Worm (Caenorhabditis elegans) whole organism, L1 larva: ENCODE results near the gene Y43C5A.4.

Experiments used
- C04F5.9 ChIP-seq: sonication (generic microtip); optimal IDR thresholded peaks from 2 replicates; lab custom pipeline; 2016; ENCODE audit warnings: missing genetic modification characterization, missing compliant biosample characterization
- F16B12.6 ChIP-seq: fragments of 150-350 bp; optimal IDR thresholded peaks from 2 replicates; lab custom pipeline; 2014; ENCODE audit warnings: missing biosample characterization, missing genetic modification characterization
- aha-1 ChIP-seq: fragments of 150-350 bp; optimal IDR thresholded peaks from 2 replicates; lab custom pipeline; 2014; ENCODE audit warnings: missing biosample characterization, missing genetic modification characterization
- alr-1 ChIP-seq: fragments of 200-800 bp; sonication (Bioruptor generic); optimal IDR thresholded peaks from 2 replicates; lab custom pipeline; 2018; ENCODE audit warnings: borderline replicate concordance, mild to moderate bottlenecking, missing genetic modification characterization, missing compliant biosample characterization
- aly-2 ChIP-seq: fragments of 150-350 bp; optimal IDR thresholded peaks from 2 replicates; lab custom pipeline; 2014; ENCODE audit warnings: missing biosample characterization, missing genetic modification characterization
- ama-1 ChIP-seq: fragments of 150-350 bp; optimal IDR thresholded peaks from 2 replicates; lab custom pipeline; 2014
- ceh-82 ChIP-seq, 3 experiments: fragments of 150-350 bp in 1 of 3; sonication (generic microtip) in 2 of 3; optimal IDR thresholded peaks; 2 replicates each; lab custom pipeline; 2014 to 2017; ENCODE audit warnings: missing biosample characterization in 3 of 3, missing genetic modification characterization in 3 of 3
- ceh-90 ChIP-seq: sonication (generic microtip); optimal IDR thresholded peaks from 2 replicates; lab custom pipeline; 2016; ENCODE audit warnings: missing genetic modification characterization, missing compliant biosample characterization
- dpl-1 ChIP-seq, 3 experiments: fragments of 150-350 bp in 2 of 3; sonication (generic microtip) in 1 of 3; optimal IDR thresholded peaks; 2 replicates each; lab custom pipeline; 2014 to 2017; ENCODE audit warnings: missing biosample characterization in 3 of 3, missing genetic modification characterization in 3 of 3, missing genetic modification reagents in 3 of 3
- dsc-1 ChIP-seq: sonication (generic microtip); optimal IDR thresholded peaks from 2 replicates; lab custom pipeline; 2016; ENCODE audit warnings: mild to moderate bottlenecking, missing genetic modification characterization, missing compliant biosample characterization
- efl-1 ChIP-seq, 4 experiments: fragments of 150-350 bp; optimal IDR thresholded peaks in 3 of 4; peaks in 1 of 4; 1 replicate in 1 of 4; 2 replicates in 3 of 4; lab custom pipeline; 2014; ENCODE audit warnings: missing biosample characterization in 2 of 4, missing genetic modification characterization in 2 of 4, missing genetic modification reagents in 2 of 4
- efl-3 ChIP-seq: fragments of 200-800 bp; sonication (Bioruptor generic); optimal IDR thresholded peaks from 2 replicates; lab custom pipeline; 2018; ENCODE audit warnings: mild to moderate bottlenecking, missing genetic modification characterization, missing compliant biosample characterization
- egl-27 ChIP-seq, 2 experiments: fragments of 150-350 bp in 1 of 2; sonication (generic microtip); optimal IDR thresholded peaks; 3 replicates each; lab custom pipeline; 2017 to 2018; ENCODE audit warnings: missing biosample characterization in 2 of 2, missing genetic modification characterization in 2 of 2, missing genetic modification reagents in 2 of 2
- elt-2 ChIP-seq: sonication (generic microtip); optimal IDR thresholded peaks from 2 replicates; lab custom pipeline; 2016; ENCODE audit warnings: missing genetic modification characterization, mild to moderate bottlenecking, inconsistent platforms, missing compliant biosample characterization, missing genetic modification reagents
- elt-3 ChIP-seq, 6 experiments: fragments of 150-350 bp in 1 of 6; sonication (generic microtip); optimal IDR thresholded peaks; 2 replicates each; lab custom pipeline; 2017 to 2018; ENCODE audit warnings: missing biosample characterization in 6 of 6, missing genetic modification characterization in 6 of 6, inconsistent platforms in 1 of 6
- fkh-10 ChIP-seq: sonication (generic microtip); optimal IDR thresholded peaks from 2 replicates; lab custom pipeline; 2017; ENCODE audit warnings: missing biosample characterization, missing genetic modification reagents, missing genetic modification characterization
- fos-1 ChIP-seq: fragments of 150-350 bp; optimal IDR thresholded peaks from 2 replicates; lab custom pipeline; 2014; ENCODE audit warnings: missing biosample characterization, missing genetic modification characterization
- grh-1 ChIP-seq: fragments of 200-800 bp; sonication (Bioruptor generic); IDR thresholded peaks from 2 replicates; pipeline ENCODE4 v1.3.6; 2022; ENCODE audit warnings: missing genetic modification reagents, missing genetic modification characterization, missing compliant biosample characterization
- hlh-17 ChIP-seq: fragments of 200-800 bp; sonication (Bioruptor generic); optimal IDR thresholded peaks from 2 replicates; lab custom pipeline; 2018; ENCODE audit warnings: missing genetic modification characterization, mild to moderate bottlenecking, missing compliant biosample characterization, moderate library complexity, borderline replicate concordance
- irx-1 ChIP-seq: sonication (generic microtip); optimal IDR thresholded peaks from 2 replicates; lab custom pipeline; 2016; ENCODE audit warnings: missing genetic modification characterization, missing compliant biosample characterization
- lin-14 ChIP-seq: fragments of 200-800 bp; sonication (Bioruptor generic); optimal IDR thresholded peaks from 2 replicates; lab custom pipeline; 2018; ENCODE audit warnings: mild to moderate bottlenecking, missing genetic modification characterization, moderate library complexity, missing compliant biosample characterization
- lin-35 ChIP-seq, 2 experiments: fragments of 150-350 bp; optimal IDR thresholded peaks; 2 replicates each; lab custom pipeline; 2014; ENCODE audit warnings: missing biosample characterization in 2 of 2, missing genetic modification characterization in 2 of 2, missing genetic modification reagents in 2 of 2
- lir-3 ChIP-seq: sonication (generic microtip); optimal IDR thresholded peaks from 2 replicates; lab custom pipeline; 2016; ENCODE audit warnings: mild to moderate bottlenecking, missing genetic modification characterization, moderate library complexity, missing compliant biosample characterization; ENCODE audit not compliant: poor library complexity
- lsy-2 ChIP-seq, 2 experiments: fragments of 150-350 bp; optimal IDR thresholded peaks; 2 replicates each; lab custom pipeline; 2014; ENCODE audit warnings: missing biosample characterization in 2 of 2, missing genetic modification characterization in 2 of 2
- mdl-1 ChIP-seq, 2 experiments: fragments of 150-350 bp; optimal IDR thresholded peaks; 2 replicates each; lab custom pipeline; 2014 to 2017; ENCODE audit warnings: missing biosample characterization in 2 of 2, missing genetic modification characterization in 2 of 2, inconsistent platforms in 1 of 2
- mep-1 ChIP-seq: fragments of 150-350 bp; optimal IDR thresholded peaks from 2 replicates; lab custom pipeline; 2014; ENCODE audit warnings: missing biosample characterization, missing genetic modification characterization
- nhr-11 ChIP-seq: fragments of 150-350 bp; optimal IDR thresholded peaks from 2 replicates; lab custom pipeline; 2014; ENCODE audit warnings: missing biosample characterization, missing genetic modification characterization
- nhr-12 ChIP-seq: sonication (generic microtip); optimal IDR thresholded peaks from 2 replicates; lab custom pipeline; 2017; ENCODE audit warnings: missing biosample characterization, missing genetic modification characterization
- nhr-19 ChIP-seq: fragments of 200-800 bp; sonication (Bioruptor generic); conservative IDR thresholded peaks from 2 replicates; pipeline ENCODE4 v1.3.6; 2022; ENCODE audit warnings: missing genetic modification characterization, missing compliant biosample characterization
- nhr-20 ChIP-seq: sonication (generic microtip); optimal IDR thresholded peaks from 2 replicates; lab custom pipeline; 2016; ENCODE audit warnings: mild to moderate bottlenecking, missing genetic modification characterization, missing compliant biosample characterization
- nhr-237 ChIP-seq: fragments of 150-350 bp; optimal IDR thresholded peaks from 2 replicates; lab custom pipeline; 2014; ENCODE audit warnings: missing biosample characterization, missing genetic modification characterization
- nhr-28 ChIP-seq: fragments of 150-350 bp; optimal IDR thresholded peaks from 2 replicates; lab custom pipeline; 2014; ENCODE audit warnings: missing biosample characterization, missing genetic modification characterization
- nhr-47 ChIP-seq: sonication (generic microtip); optimal IDR thresholded peaks from 2 replicates; lab custom pipeline; 2016; ENCODE audit warnings: mild to moderate bottlenecking, missing genetic modification characterization, moderate library complexity, missing compliant biosample characterization
- nhr-71 ChIP-seq: sonication (generic microtip); optimal IDR thresholded peaks from 2 replicates; lab custom pipeline; 2016; ENCODE audit warnings: mild to moderate bottlenecking, missing genetic modification characterization, moderate library complexity, missing compliant biosample characterization
- nhr-84 ChIP-seq: sonication (generic microtip); optimal IDR thresholded peaks from 2 replicates; lab custom pipeline; 2017; ENCODE audit warnings: missing biosample characterization, missing genetic modification characterization
- nhr-85 ChIP-seq: sonication (generic microtip); peaks from one replicate; lab custom pipeline; 2016; ENCODE audit warnings: missing genetic modification characterization, inconsistent platforms, missing compliant biosample characterization
- pag-3 ChIP-seq: sonication (generic microtip); optimal IDR thresholded peaks from 2 replicates; lab custom pipeline; 2017; ENCODE audit warnings: missing genetic modification characterization, mild to moderate bottlenecking, missing compliant biosample characterization, antibody characterized with exemption, borderline replicate concordance; ENCODE audit not compliant: insufficient read depth
- pqm-1 ChIP-seq: sonication (generic microtip); optimal IDR thresholded peaks from 3 replicates; lab custom pipeline; 2017; ENCODE audit warnings: missing biosample characterization, missing genetic modification characterization
- rnt-1 ChIP-seq: sonication (generic microtip); optimal IDR thresholded peaks from 2 replicates; lab custom pipeline; 2016; ENCODE audit warnings: mild to moderate bottlenecking, missing genetic modification characterization, moderate library complexity, missing compliant biosample characterization
- skn-1 ChIP-seq: fragments of 150-350 bp; optimal IDR thresholded peaks from 2 replicates; lab custom pipeline; 2014; ENCODE audit warnings: missing biosample characterization, missing genetic modification characterization
- snu-23 ChIP-seq: sonication (generic microtip); optimal IDR thresholded peaks from 2 replicates; lab custom pipeline; 2016; ENCODE audit warnings: missing genetic modification characterization, missing compliant biosample characterization
- sptf-1 ChIP-seq: fragments of 150-350 bp; optimal IDR thresholded peaks from 2 replicates; lab custom pipeline; 2014; ENCODE audit warnings: missing biosample characterization, missing genetic modification characterization
- tbx-2 ChIP-seq: sonication (generic microtip); optimal IDR thresholded peaks from 2 replicates; lab custom pipeline; 2016; ENCODE audit warnings: missing genetic modification characterization, missing compliant biosample characterization
- tlp-1 ChIP-seq: fragments of 150-350 bp; optimal IDR thresholded peaks from 2 replicates; lab custom pipeline; 2014; ENCODE audit warnings: missing biosample characterization, missing genetic modification characterization
- xbp-1 ChIP-seq: sonication (generic microtip); optimal IDR thresholded peaks from 2 replicates; lab custom pipeline; 2016; ENCODE audit warnings: missing genetic modification characterization, missing compliant biosample characterization
- zag-1 ChIP-seq: fragments of 150-350 bp; optimal IDR thresholded peaks from 2 replicates; lab custom pipeline; 2014; ENCODE audit warnings: missing biosample characterization, missing genetic modification characterization
- ztf-4 ChIP-seq: fragments of 150-350 bp; optimal IDR thresholded peaks from 2 replicates; lab custom pipeline; 2014; ENCODE audit warnings: missing biosample characterization, missing genetic modification characterization

Y43C5A.4 gene

DNA sequence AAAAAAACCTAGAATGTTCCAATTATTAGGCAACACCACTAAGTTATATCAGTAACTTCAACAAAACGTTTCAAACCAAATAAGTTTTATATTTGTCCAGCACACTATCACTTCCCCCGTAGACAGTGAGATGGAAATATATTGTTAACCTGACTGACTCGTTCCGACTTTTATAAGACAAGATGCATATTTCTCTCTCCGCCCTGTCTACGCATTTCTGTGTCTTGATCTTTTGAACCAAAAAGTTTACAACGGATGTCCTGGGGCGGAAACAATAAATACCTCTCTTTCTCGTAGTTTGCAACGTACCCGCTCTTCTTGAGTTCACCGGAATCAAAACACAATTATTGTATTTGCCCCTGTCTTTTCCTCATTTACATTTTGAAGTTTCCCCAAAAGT lies 26.6 kb upstream of the Y43C5A.4 start:
- TF ChIP-seq nhr-85 (tag; lab: Kevin White, UChicago) (peak; percentile 50), elt-3 (tag; optimal IDR thresholded peaks at IDR 0.05; lab: Kevin White, UChicago) (peak in 2 of 6 experiments; percentile 76 to 78), lir-3 (no peak), efl-3 (no peak), nhr-47 (tag; lab: Kevin White, UChicago) (no peak), lin-14 (peak; percentile 65), nhr-20 (tag; lab: Kevin White, UChicago) (no peak), dsc-1 (tag; lab: Kevin White, UChicago) (no peak), nhr-71 (tag; lab: Kevin White, UChicago) (peak; percentile 85), nhr-237 (tag; lab: Kevin White, UChicago) (no peak), elt-2 (tag; lab: Kevin White, UChicago) (no peak), dpl-1 (GFP tag; optimal IDR thresholded peaks at IDR 0.05; lab: Kevin White, UChicago) (no peak)

DNA sequence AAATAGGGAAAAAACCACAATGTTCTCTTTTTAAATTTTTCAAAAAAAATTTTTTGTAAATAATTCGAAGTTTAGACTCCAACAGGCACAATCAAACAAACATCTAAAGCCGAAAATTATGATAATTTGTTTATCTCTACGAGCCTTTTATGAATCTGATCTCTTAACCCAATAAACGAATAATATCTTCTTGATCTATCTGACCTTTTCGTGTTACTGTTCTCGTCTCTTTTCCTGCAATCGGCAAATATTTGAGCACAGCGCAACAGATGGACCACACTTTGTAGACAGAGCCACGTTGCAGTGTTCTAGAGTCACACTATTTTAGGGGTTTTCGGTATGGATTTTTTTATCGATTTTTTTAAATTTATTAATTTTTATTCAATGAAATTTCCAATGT lies 26.1 kb upstream of the Y43C5A.4 start:
- TF ChIP-seq pqm-1 (tag; lab: Kevin White, UChicago) (no peak), zag-1 (tag; lab: Kevin White, UChicago) (no peak), grh-1 (GFP tag; lab: Robert Waterston, UW) (no peak), egl-27 (tag; optimal IDR thresholded peaks at IDR 0.05; lab: Kevin White, UChicago) (no peak)

DNA sequence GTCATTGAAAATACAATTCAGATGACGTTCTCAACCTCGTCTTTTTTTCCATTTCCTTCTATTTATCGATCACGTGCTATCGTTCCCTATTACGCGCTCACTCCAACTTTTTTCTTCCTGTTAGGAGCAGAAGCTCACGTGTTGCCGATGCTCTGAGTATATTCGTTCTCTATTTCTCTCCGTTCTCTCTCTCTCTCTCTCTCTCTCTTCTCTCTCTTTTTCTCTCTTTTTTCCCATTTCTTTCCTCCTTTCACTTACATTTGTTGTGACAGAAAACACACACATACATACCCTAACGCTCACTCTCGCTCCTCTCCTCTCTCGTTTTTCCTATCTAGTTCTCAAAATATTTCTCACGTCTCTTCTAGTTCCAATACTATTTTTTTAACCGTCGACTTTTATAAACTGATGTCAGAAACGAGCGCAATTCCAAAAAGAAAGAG lies 25.4 kb upstream of the Y43C5A.4 start:
- TF ChIP-seq nhr-12 (tag; lab: Kevin White, UChicago), result no peak
- TF ChIP-seq lir-3, result peak; percentile 75
- TF ChIP-seq nhr-47 (tag; lab: Kevin White, UChicago), result peak; percentile 96
- TF ChIP-seq aha-1 (tag; lab: Kevin White, UChicago), result no peak
- TF ChIP-seq irx-1 (tag; lab: Kevin White, UChicago), result peak; percentile 90
- no peak for TF ChIP-seq efl-3
- TF ChIP-seq hlh-17 (GFP tag; lab: Kevin White, UChicago), result no peak
- TF ChIP-seq C04F5.9 (tag; lab: Kevin White, UChicago), result no peak
- peak; percentile 37 to 59 (median 58) for TF ChIP-seq dpl-1 (GFP tag; optimal IDR thresholded peaks at IDR 0.05; lab: Kevin White, UChicago)
- peak; percentile 91 for TF ChIP-seq ztf-4 (tag; lab: Kevin White, UChicago)
- peak; percentile 9 for TF ChIP-seq F16B12.6 (tag; lab: Kevin White, UChicago)
- TF ChIP-seq nhr-84 (tag; lab: Kevin White, UChicago), result no peak
- peak; percentile 95 for TF ChIP-seq snu-23
- TF ChIP-seq ceh-90, result no peak
- peak; percentile 86 for TF ChIP-seq rnt-1
- peak; percentile 28 to 73 (median 42) for TF ChIP-seq ceh-82 (tag; optimal IDR thresholded peaks at IDR 0.05; lab: Kevin White, UChicago)
- TF ChIP-seq lsy-2 (tag; optimal IDR thresholded peaks at IDR 0.05; lab: Kevin White, UChicago), result peak; percentile 88 to 90
- peak; percentile 60 for TF ChIP-seq fos-1 (tag; lab: Kevin White, UChicago)
- TF ChIP-seq nhr-11 (tag; lab: Kevin White, UChicago), result peak; percentile 91
- peak; percentile 91 for TF ChIP-seq xbp-1 (tag; lab: Kevin White, UChicago)
- TF ChIP-seq tlp-1 (tag; lab: Kevin White, UChicago), result no peak
- TF ChIP-seq fkh-10 (GFP tag; lab: Kevin White, UChicago), result peak; percentile 93
- TF ChIP-seq pqm-1 (tag; lab: Kevin White, UChicago), result no peak
- peak; percentile 95 for TF ChIP-seq tbx-2
- peak; percentile 63 for TF ChIP-seq ama-1 (lab: Kevin White, UChicago)
- peak; percentile 67 for TF ChIP-seq skn-1
- TF ChIP-seq mdl-1 (tag; optimal IDR thresholded peaks at IDR 0.05; lab: Kevin White, UChicago), result peak; percentile 82 to 92
- peak; percentile 78 for TF ChIP-seq nhr-237 (tag; lab: Kevin White, UChicago)
- TF ChIP-seq lin-35 (GFP tag; optimal IDR thresholded peaks at IDR 0.05; lab: Kevin White, UChicago), result peak; percentile 76 to 77
- peak; percentile 73 for TF ChIP-seq aly-2
- no peak for TF ChIP-seq pag-3
- peak; percentile 91 for TF ChIP-seq nhr-19 (GFP tag; lab: Robert Waterston, UW)
- TF ChIP-seq dsc-1 (tag; lab: Kevin White, UChicago), result peak; percentile 97
- peak; percentile 81 for TF ChIP-seq mep-1 (tag; lab: Kevin White, UChicago)
- no peak for TF ChIP-seq alr-1
- TF ChIP-seq sptf-1 (tag; lab: Kevin White, UChicago), result no peak
- peak; percentile 77 to 84 for TF ChIP-seq efl-1 (optimal IDR thresholded peaks at IDR 0.05; lab: Kevin White, UChicago)
- peak; percentile 60 to 95 for TF ChIP-seq efl-1 (GFP tag; optimal IDR thresholded peaks at IDR 0.05 in 1 of 2; lab: Kevin White, UChicago)
- no peak for TF ChIP-seq nhr-28 (tag; lab: Kevin White, UChicago)
- peak; percentile 99 for TF ChIP-seq nhr-71 (tag; lab: Kevin White, UChicago)
